Worm (Caenorhabditis elegans) whole organism, dauer: ENCODE measurements around the gene sphk-1.

Experiments used
- unc-62 ChIP-seq: sonication (generic microtip); optimal IDR thresholded peaks from 2 replicates; lab custom pipeline; 2017; ENCODE audit warnings: missing biosample characterization, missing genetic modification reagents, missing genetic modification characterization

Gene sphk-1

DNA sequence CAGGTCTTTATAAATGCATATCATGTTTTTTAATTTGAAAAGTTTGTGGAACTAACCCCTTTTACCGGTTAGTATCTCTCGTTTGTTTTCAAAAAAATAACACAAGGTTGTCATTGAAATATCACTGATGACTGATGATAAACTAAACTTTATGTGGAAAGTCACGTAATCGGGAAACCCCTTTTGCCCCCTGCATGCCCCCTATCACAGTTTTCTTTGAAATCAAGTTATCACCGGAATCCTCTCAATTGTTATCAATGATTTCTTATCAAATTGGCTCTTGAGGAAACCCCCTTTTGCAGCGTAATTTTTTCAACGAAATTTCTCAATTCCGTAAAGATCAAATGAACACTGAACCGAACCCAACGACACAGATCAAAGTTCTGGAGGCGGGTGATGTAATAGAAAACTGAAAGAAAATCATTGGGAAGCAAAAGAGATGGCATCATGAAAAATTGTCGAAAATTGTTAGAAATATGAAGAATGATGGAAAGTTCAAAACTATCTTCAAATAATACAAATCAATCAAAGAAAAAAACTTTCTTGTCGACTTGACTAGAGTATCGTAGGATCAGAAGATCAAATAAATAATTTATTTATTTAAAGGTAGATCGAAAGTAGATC is 39.0 kb upstream of the sphk-1 start:
- no peak for TF ChIP-seq unc-62

DNA sequence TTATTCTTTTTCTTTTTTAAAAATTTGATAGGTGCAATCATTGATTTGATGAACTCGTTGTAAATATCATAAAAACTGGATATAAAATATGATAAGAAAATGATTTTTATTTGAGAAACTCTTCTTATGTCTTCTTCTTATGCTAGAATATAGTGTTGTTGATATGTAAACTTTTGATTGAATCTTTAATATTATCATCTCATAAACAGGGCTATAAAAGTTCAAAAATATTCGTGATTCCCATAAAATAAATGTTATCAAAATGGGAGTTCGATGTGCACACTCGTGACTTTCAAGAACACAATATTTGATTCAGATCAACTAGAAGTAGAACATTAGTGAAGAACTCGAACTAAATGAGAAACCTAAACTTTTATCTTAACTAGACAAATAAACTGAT is 37.5 kb upstream of the sphk-1 start:
- no peak for TF ChIP-seq unc-62

DNA sequence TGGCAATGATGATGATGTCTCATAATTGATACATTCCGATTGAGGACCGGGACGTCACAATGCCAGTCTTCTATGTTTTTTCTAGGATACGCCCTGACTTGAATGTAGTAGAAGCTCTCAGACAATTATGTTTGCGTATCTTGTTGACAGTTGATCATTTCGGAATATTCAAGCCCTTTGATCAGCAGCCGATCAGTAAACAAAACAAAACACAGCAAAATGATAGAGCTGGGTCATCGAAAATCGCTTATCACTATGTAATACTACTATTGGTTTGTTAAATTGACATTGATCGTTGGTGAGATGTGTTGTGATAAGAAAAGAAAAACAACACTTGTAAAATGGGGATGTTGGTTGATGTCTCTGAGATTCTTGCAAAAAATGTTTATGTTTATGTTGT is 36.8 kb upstream of the sphk-1 start:
- TF ChIP-seq unc-62, result no peak

DNA sequence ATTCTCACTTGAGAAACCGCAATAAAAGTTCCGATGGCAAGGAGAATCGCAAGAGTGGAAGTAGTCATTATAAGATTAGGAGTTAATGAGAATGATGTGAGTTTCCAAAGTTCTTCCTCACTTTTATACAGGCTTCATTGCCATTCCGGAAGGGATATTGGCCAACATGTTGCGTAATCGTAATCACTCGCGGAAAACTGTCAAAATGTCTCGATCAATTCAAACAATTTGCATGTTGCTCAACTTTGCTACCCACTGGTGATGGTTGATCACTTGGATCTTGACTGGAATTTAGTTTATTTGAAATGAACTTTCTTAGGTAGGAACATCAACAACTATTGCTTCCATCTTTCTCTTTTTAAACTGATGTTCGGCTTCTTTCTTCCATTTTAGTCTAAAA is 36.0 kb upstream of the sphk-1 start, which contains the start of gene idpb-4:
TSS of gene idpb-4 (minus strand) at position 101 of the 400 bp plus-strand sequence.
- TF ChIP-seq unc-62, result no peak

DNA sequence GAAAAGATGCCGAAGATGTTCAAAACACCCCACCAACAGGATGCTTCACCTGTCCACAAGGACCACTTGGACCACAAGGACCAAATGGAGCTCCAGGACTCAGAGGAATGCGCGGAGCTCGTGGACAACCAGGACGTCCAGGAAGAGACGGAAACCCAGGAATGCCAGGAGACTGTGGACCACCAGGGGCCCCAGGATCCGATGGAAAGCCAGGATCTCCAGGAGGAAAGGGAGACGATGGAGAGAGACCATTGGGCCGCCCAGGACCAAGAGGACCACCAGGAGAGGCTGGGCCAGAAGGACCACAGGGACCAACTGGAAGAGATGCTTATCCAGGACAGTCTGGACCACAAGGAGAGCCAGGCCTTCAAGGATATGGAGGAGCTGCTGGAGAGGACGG is 32.2 kb upstream of the sphk-1 start:
- TF ChIP-seq unc-62, result no peak

DNA sequence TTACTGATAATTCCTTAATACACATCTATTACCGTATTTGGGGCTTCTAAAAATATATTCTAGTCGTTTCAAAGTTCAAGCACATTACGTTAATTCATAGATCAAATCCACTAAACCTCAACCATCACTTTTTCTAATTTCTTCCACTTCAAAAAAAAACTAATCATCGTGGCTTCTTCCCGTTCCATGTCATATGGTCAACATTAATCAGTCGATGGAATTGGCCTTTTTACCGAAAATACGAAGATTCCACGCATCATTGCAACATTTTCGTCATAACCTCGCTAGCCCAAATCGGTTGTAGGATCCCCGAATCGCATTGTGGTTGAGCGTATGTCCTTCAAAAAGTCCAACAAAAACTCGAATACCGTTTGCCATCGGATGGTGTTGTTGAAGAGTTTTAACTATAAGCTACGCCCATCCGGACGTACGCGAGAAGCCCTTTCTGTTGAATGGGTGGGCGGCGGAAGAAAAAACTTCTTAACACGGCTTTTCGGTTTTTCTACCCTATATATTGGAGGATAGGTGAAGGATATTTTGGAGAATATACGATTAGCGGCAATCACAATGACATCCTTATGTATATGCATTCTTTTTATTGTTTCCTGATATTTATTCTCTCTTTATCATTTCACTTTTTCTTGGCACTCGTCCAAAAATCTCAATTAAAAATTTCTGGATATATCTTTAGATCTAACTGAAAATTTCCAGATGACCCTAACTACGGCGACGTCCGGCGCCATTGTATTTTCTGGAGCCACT is 31.1 kb upstream of the sphk-1 start, which contains the start of gene rol-6:
TSS of gene rol-6 (plus strand) at position 712 of the 762 bp plus-strand sequence.
- TF ChIP-seq unc-62, result no peak

DNA sequence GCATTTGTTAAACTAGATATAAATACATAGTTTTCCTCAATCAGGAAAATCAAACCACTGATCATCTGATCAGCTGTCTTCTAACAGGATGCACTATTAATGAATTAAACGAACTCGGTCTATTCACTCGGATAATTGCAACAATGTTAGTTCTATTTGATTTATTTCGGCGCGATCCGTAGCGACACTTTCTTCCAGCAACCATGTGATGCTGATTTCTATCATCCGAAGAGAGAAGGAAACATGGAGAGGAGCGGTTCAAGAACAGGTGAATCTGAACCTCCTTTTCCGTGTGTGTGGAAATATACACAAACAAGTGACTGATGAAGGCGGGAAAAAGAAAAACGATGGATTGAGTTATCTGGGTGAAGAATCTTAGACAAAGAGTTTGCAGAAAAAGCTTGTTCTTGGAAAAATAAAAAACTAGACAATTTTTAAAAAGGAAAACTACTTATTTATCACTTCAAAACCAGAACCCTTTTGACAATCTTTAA is 30.3 kb upstream of the sphk-1 start:
- TF ChIP-seq unc-62, result no peak

DNA sequence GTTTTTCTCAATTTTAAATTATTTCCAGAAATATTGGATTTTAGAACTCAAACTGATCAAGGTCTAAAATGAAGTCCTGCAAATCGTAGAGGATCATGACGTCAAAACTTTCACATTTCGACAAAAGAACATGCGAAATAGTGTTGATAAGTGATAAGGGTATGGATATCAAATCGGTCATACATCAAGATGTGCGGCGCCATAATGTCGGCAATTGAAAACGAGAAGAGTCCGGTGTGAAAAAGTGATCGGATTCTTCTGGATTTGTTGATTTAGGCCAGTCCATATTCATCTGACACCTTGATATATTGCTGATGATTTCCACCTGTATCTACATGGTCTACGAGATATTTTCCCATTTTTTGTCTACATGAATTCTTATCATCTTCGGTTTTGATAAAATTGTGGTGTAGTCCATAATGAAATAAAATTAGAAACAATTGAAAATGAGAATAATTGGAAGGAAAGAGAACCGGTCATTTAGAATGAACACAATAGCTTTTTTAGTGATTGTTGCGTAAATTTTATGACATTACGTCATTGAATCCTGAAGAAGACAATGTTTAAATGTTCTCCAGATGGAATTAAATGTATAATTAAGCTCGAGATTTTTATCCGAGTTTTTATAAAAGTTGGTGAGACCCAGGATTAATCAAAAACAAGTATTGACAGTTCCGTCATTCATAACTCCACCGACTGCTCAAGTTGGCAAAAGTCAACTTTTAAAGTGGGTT is 29.7 kb upstream of the sphk-1 start:
- no peak for TF ChIP-seq unc-62

DNA sequence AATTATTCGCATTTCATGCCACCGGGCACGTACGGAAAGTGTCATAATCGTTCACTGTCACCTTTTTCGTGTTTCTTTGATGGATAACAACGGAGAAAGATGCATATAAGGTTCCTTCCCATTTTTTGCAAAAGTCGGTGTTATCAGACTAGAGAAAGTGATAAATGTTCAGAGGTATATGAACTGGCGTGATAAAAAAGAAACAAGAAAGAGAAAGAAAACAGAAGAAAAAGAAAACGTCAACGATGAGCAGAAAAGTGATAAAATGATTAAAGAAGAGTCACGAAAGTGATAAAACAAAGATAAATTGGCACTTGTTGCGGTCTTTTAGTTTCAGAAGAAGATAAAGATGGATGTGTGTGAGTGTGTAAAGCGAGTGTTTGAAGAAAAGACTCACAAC is 28.8 kb upstream of the sphk-1 start:
- TF ChIP-seq unc-62, result no peak

DNA sequence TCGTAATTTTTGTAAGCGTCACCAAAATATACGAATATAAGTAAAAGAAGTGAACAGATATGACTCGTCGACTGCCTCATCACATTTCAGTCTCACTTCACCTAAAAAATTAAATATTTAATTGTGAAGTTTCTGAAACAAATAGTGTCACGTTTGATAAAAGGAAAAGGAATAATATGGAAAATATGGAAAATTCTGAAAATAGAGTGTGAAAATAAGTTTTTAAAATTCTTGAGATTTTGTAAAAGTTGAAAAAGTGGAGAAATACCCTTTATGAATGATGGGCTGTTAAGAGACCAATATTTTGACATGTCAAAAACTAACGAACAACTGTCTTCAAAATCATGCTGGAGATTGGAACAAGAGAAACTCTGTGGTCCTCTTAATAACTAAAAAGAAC is 25.2 kb upstream of the sphk-1 start, which contains the start of gene T01B7.9:
TSS of gene T01B7.9 (minus strand) at position 101 of the 400 bp plus-strand sequence.
- TF ChIP-seq unc-62, result no peak

DNA sequence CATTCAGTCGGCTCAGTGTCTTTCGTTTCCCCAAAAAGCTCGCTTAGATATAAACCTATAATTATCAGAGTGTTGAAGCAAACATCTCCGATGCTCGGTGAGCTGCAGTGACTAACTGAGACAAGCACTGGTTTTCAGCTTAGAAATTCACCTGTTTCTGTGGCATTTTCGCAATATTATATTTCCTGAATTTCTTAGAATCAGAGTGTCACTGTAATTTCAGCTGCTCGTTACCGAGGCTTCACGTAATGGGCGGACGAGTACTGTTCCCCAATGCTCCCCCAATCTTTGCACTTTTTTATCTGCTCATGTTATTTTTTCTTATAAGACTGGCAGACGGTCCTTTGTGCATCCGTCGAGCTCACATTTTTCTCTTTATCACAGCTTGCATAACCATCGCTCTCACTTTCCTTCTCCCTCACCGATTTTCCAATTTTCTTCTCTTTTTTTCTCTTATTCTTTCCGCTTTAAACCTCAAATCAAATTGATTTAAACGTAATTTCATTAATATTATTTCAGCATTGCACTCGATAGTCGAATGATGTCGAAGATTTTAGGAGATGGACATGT is 20.6 kb upstream of the sphk-1 start, which contains the start of gene trcs-2:
TSS of gene trcs-2 (plus strand) at position 520 of the 570 bp plus-strand sequence.
- TF ChIP-seq unc-62, result no peak

DNA sequence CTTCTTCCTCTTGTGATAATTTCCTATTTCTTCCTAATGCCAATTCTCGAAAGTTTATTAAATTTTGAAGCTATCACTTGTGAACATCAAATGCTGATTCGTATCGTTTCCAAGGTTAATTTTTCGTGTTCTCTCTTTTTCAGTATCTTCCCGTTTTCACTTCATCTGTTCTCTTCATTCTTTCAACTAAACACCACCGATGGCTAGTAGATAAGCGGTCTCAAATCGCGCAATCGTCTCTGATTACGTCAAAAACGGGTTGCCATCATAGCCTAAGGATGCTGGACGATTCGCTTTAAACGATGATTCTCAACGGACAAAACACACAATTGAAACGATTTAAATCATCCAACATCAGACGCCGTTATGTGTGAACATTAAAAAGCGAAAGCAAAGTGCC is 16.1 kb upstream of the sphk-1 start:
- TF ChIP-seq unc-62, result no peak

DNA sequence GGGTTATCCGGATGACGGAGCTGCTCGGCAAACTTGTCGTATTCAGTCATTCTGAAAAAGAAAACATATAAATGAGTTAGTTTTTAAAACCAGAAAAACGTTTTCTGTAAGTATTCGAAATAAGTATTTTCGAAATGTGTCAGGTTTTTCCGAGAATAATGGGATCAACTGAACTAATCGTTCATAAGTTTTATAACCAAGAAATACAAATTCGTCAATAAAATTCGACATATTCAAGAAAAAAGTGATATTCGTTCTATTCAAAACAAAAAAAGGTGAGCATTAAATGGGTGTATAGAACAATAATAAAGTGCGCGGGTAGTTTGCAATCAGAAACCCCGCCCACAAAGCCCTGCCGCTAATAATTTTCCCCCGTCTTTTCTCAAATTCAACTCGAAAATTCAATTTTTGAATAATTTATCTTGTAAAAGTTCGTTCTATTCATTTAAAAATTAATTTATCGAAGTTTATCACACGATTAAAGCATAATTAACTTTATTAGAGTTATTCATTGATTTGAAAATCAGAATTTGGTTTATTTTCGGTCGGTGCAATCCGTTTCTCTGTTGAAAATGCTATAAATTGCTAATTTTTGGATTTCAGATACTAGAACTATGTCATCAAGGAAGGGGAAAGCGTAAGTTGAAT is 14.9 kb upstream of the sphk-1 start, which contains the start of the genes cyn-11 and T01B7.5:
TSS of gene cyn-11 (minus strand) at position 51 of the 648 bp plus-strand sequence.
TSS of gene T01B7.5 (plus strand) at position 598 of the 648 bp plus-strand sequence.
- no peak for TF ChIP-seq unc-62

DNA sequence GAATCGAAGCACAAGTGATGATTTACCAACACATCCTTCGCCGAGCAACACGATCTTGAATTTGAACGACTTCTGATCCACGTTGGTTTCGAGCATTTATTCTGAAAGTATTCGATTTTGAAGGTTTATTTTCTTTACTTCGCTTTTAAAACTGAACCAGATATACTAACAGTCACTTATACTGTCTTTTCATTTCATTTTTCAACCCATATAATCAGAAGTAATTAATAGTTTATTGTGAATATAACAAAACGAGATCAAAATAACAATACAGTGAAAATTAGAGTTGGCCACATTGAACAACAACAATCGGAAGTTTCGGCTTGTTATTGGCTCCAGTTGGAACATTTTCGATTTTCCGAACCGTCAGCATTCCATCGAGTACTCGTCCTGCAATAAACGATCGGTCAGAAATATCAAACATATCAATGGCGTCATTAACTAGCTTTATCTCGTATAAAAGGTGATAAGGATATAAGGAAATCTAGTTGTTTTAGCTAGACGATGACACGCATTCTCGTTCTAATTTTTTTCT is 13.5 kb upstream of the sphk-1 start, which contains the start of the genes rab-21 and T01B7.13:
TSS of gene rab-21 (minus strand) at position 101 of the 535 bp plus-strand sequence.
TSS of gene T01B7.13 (plus strand) at position 485 of the 535 bp plus-strand sequence.
- no peak for TF ChIP-seq unc-62

DNA sequence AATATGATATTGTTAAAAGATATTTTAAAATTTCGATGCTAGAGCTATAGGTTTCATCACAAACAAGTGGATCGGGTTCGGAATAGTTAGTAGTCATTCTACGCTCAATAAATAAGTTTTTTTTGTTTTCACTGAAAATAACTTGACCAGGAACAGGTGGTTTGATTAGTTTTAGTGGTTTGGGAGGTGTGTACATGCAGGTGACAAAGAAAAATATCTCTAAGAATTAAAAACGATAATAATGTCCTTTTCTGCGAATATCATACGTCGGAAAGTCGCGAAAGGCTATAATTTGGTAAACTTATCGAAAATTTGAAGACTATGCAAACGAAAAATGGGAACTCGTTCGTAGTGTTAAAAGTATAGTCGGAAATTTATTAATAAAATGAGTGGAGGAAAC is 8.8 kb upstream of the sphk-1 start, which contains the start of gene srg-15:
TSS of gene srg-15 (minus strand) at position 101 of the 400 bp plus-strand sequence.
- TF ChIP-seq unc-62, result no peak
